Worm (Caenorhabditis elegans): ENCODE data around the gene uaf-1.

Gene uaf-1

DNA sequence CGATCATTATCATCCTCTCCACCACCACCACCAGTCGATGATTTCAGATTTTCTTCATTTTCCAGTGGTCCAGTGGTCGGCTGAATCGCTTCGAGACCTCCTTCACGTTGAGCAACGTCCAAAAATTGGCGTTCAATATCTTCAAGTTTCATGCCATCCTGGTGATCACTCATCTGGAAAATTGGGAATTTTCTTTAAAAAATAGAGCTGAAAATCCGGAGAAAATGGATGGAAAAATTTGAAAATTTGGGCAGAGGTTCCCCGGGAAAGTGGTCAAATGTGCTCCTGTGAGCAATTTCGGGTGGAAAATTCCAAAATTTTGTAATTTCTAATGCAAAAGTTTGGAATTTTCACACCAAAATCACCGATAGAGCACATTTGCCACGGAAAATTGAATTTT, at the start of gene uaf-1:
Gene uaf-1, minus strand, starts transcription at position 173 of the 400 bp plus-strand sequence.
- peak; percentile 33; the same call in 1 of the 2 replicates for TF ChIP-seq lin-38 (GFP tag; IDR thresholded peaks at IDR 0.05)
- 0 out of 4 replicates have a peak, but pooled peaks of 1 of the 2 experiments have one; percentile 52 for TF ChIP-seq madf-5 (GFP tag; IDR thresholded peaks at IDR 0.05)
- TF ChIP-seq arid-1 (GFP tag; conservative IDR thresholded peaks at IDR 0.05): 0 out of 2 replicates have a peak, but pooled peaks have one; percentile 18
- 0 out of 2 replicates have a peak, but pooled peaks have one; percentile 45 for TF ChIP-seq zfp-3 (GFP tag; conservative IDR thresholded peaks at IDR 0.05)
- peak; percentile 67; the same call in 1 of the 2 replicates for TF ChIP-seq lim-7 (GFP tag; IDR thresholded peaks at IDR 0.05)
- peak; percentile 48; the same call in 1 of the 2 replicates for TF ChIP-seq vab-7 (GFP tag; IDR thresholded peaks at IDR 0.05)

ce11 chrIII:1125494-1125893, 49.1 kb upstream of the uaf-1 start:
- TF ChIP-seq lin-13 (GFP tag; optimal IDR thresholded peaks at IDR 0.05): no peak
- no peak for TF ChIP-seq dmd-8 (GFP tag; IDR thresholded peaks at IDR 0.05)
- TF ChIP-seq zfp-3 (GFP tag; conservative IDR thresholded peaks at IDR 0.05): no peak
- no peak for TF ChIP-seq vab-7 (GFP tag; IDR thresholded peaks at IDR 0.05)
- TF ChIP-seq lir-3 (tag; optimal IDR thresholded peaks at IDR 0.05): no peak
- TF ChIP-seq lin-1 (GFP tag; IDR thresholded peaks at IDR 0.05): no peak
- peak; percentile 79 for TF ChIP-seq ceh-28 (tag; optimal IDR thresholded peaks at IDR 0.05)

DNA sequence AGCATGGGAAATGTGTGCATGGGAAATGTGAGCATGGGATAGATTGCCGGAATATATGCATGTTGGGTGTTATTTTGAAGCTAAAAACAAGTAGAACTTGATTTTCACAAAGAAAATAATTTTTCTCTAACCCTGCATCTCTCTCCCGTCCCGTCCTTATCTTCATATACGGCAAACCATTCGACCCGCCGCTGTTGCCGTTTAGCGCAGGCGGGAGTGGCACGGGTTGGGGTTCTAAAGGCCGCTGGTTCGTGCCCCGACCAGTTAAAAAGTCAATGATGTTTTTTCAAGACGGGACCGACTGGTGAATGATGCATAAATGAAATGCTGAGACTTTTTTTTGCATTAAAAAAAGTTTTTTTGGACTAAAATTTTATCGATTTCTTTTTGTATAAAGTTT, 45.9 kb upstream of the uaf-1 start:
- peak in 1 of 2 experiments; percentile 60 for TF ChIP-seq lsy-2 (tag; optimal IDR thresholded peaks at IDR 0.05)
- no peak for TF ChIP-seq nhr-11 (tag; optimal IDR thresholded peaks at IDR 0.05)
- TF ChIP-seq tra-1 (GFP tag; IDR thresholded peaks at IDR 0.05): peak; percentile 48; the same call in 1 of the 2 replicates
- no peak for TF ChIP-seq lin-39 (tag; optimal IDR thresholded peaks at IDR 0.05)
- TF ChIP-seq unc-130 (GFP tag; optimal IDR thresholded peaks at IDR 0.05): peak; percentile 66
- peak; percentile 50; the same call in 1 of the 2 replicates for TF ChIP-seq F26F4.8 (GFP tag; conservative IDR thresholded peaks at IDR 0.05)
- peak; percentile 50 for TF ChIP-seq rbr-2 (tag; optimal IDR thresholded peaks at IDR 0.05)
- peak; percentile 60 for TF ChIP-seq dve-1 (tag; optimal IDR thresholded peaks at IDR 0.05; ENCODE audit: insufficient read depth)
- no peak for TF ChIP-seq zag-1 (tag; optimal IDR thresholded peaks at IDR 0.05)
- peak; percentile 76 for TF ChIP-seq lin-38 (GFP tag; IDR thresholded peaks at IDR 0.05)
- peak in 1 of 2 experiments; percentile 45 for TF ChIP-seq daf-16 (GFP tag; optimal IDR thresholded peaks at IDR 0.05)
- peak; percentile 57 for TF ChIP-seq daf-16 (tag; optimal IDR thresholded peaks at IDR 0.05)
- no peak for TF ChIP-seq snpc-4 (tag; optimal IDR thresholded peaks at IDR 0.05)
- TF ChIP-seq ceh-32 (tag; optimal IDR thresholded peaks at IDR 0.05; ENCODE audit: poor library complexity): no peak
- no peak for TF ChIP-seq skn-1 (tag; optimal IDR thresholded peaks at IDR 0.05)
- TF ChIP-seq zfp-3 (GFP tag; conservative IDR thresholded peaks at IDR 0.05): no peak
- no peak for TF ChIP-seq lir-3 (tag; optimal IDR thresholded peaks at IDR 0.05)
- no peak for TF ChIP-seq F44E2.7 (GFP tag; IDR thresholded peaks at IDR 0.05)
- peak; percentile 50 for TF ChIP-seq mep-1 (tag; optimal IDR thresholded peaks at IDR 0.05)
- no peak for TF ChIP-seq fos-1 (tag; optimal IDR thresholded peaks at IDR 0.05)
- TF ChIP-seq zip-2 (tag; optimal IDR thresholded peaks at IDR 0.05): no peak
- peak; percentile 71; the same call in 1 of the 2 replicates for TF ChIP-seq vab-7 (GFP tag; IDR thresholded peaks at IDR 0.05)
- no peak for TF ChIP-seq daf-19 (GFP tag; conservative IDR thresholded peaks at IDR 0.05)
- TF ChIP-seq mxl-2 (GFP tag; conservative IDR thresholded peaks at IDR 0.05): no peak; the same call in 1 of the 2 replicates
- TF ChIP-seq gei-8 (GFP tag; optimal IDR thresholded peaks at IDR 0.05): peak; percentile 29
- TF ChIP-seq dmd-8 (GFP tag; IDR thresholded peaks at IDR 0.05): no peak
- TF ChIP-seq nhr-76 (tag; optimal IDR thresholded peaks at IDR 0.05): no peak
- no peak for TF ChIP-seq ceh-28 (tag; optimal IDR thresholded peaks at IDR 0.05)
- no peak for TF ChIP-seq F49E8.2 (tag; optimal IDR thresholded peaks at IDR 0.05; ENCODE audit: borderline replicate concordance)
- no peak for TF ChIP-seq aly-2 (tag; optimal IDR thresholded peaks at IDR 0.05)
- 0 out of 2 replicates have a peak, but pooled peaks have one; percentile 27 for TF ChIP-seq mdt-29 (GFP tag; IDR thresholded peaks at IDR 0.05)
- peak; percentile 86 for TF ChIP-seq lin-13 (GFP tag; optimal IDR thresholded peaks at IDR 0.05)
- TF ChIP-seq F10B5.3 (tag; optimal IDR thresholded peaks at IDR 0.05): no peak
- TF ChIP-seq lin-29 (GFP tag; IDR thresholded peaks at IDR 0.05): no peak
- TF ChIP-seq spr-1 (tag; optimal IDR thresholded peaks at IDR 0.05): no peak
- no peak for TF ChIP-seq dmd-9 (GFP tag; IDR thresholded peaks at IDR 0.05)
- TF ChIP-seq nhr-77 (tag; optimal IDR thresholded peaks at IDR 0.05): no peak
- no peak for TF ChIP-seq nhr-111 (GFP tag; optimal IDR thresholded peaks at IDR 0.05)
- no peak for TF ChIP-seq ceh-62 (tag; optimal IDR thresholded peaks at IDR 0.05)
- no peak for TF ChIP-seq lin-15B (tag; optimal IDR thresholded peaks at IDR 0.05)
- TF ChIP-seq mxl-3 (GFP tag; optimal IDR thresholded peaks at IDR 0.05): peak; percentile 34
- no peak for TF ChIP-seq Y105C5A.15 (GFP tag; IDR thresholded peaks at IDR 0.05)
- peak; percentile 92 for TF ChIP-seq aha-1 (tag)

Data from whole organism, L4 larva.